Fruit fly (Drosophila melanogaster) Kc167 (cell line): ENCODE data around the gene CG46394.

Experiments used
- Myc ChIP-seq: fragments of >200 bp; optimal IDR thresholded peaks from 2 replicates; lab custom pipeline; 2017; ENCODE audit warnings: missing external identifiers
- Sin3A ChIP-seq: fragments of >200 bp; optimal IDR thresholded peaks from 2 replicates; lab custom pipeline; 2018; ENCODE audit warnings: missing external identifiers
- insv ChIP-seq: fragments of >200 bp; optimal IDR thresholded peaks from 3 replicates; lab custom pipeline; 2018; ENCODE audit warnings: missing external identifiers
- psq ChIP-seq: fragments of >200 bp; optimal IDR thresholded peaks from 2 replicates; lab custom pipeline; 2017; ENCODE audit warnings: missing external identifiers
- ttk ChIP-seq: sonication (Bioruptor generic); optimal IDR thresholded peaks from 2 replicates; lab custom pipeline; 2017; ENCODE audit warnings: missing external identifiers

dm6 chr3L:11636829-11637228 is 36.7 kb downstream of the CG46394 start:
- TF ChIP-seq insv: no peak
- TF ChIP-seq psq (lab: Kevin White, UChicago): no peak
- TF ChIP-seq Sin3A (lab: Kevin White, UChicago): no peak
- TF ChIP-seq ttk (lab: Kevin White, UChicago): no peak
- TF ChIP-seq Myc: no peak
